Worm (Caenorhabditis elegans) whole organism, late embryonic: Measurements from ENCODE around the gene mes-4.

Experiments used
- ama-1 ChIP-seq: fragments of 150-350 bp; optimal IDR thresholded peaks from 2 replicates; lab custom pipeline; 2014
- ceh-31 ChIP-seq: sonication (generic microtip); optimal IDR thresholded peaks from 2 replicates; lab custom pipeline; 2016; ENCODE audit warnings: missing genetic modification characterization, missing compliant biosample characterization
- fkh-6 ChIP-seq: sonication (generic microtip); optimal IDR thresholded peaks from 2 replicates; lab custom pipeline; 2016; ENCODE audit warnings: missing genetic modification characterization, missing compliant biosample characterization
- hlh-30 ChIP-seq: sonication (generic microtip); optimal IDR thresholded peaks from 2 replicates; lab custom pipeline; 2017; ENCODE audit warnings: antibody characterized with exemption, missing genetic modification characterization, missing compliant biosample characterization; ENCODE audit not compliant: insufficient read depth
- mec-3 ChIP-seq: sonication (generic microtip); optimal IDR thresholded peaks from 2 replicates; lab custom pipeline; 2016; ENCODE audit warnings: borderline replicate concordance, missing genetic modification characterization, missing compliant biosample characterization
- nhr-11 ChIP-seq: fragments of 150-350 bp; optimal IDR thresholded peaks from 2 replicates; lab custom pipeline; 2014; ENCODE audit warnings: missing biosample characterization, missing genetic modification characterization
- pax-1 ChIP-seq: fragments of 150-350 bp; optimal IDR thresholded peaks from 2 replicates; lab custom pipeline; 2014; ENCODE audit warnings: missing biosample characterization, missing genetic modification characterization
- pha-4 ChIP-seq: fragments of 150-350 bp; optimal IDR thresholded peaks from 2 replicates; lab custom pipeline; 2018; ENCODE audit warnings: missing biosample characterization, missing genetic modification reagents, missing genetic modification characterization
- sox-4 ChIP-seq: sonication (generic microtip); optimal IDR thresholded peaks from 2 replicates; lab custom pipeline; 2017; ENCODE audit warnings: mild to moderate bottlenecking, missing genetic modification characterization, inconsistent platforms, missing compliant biosample characterization
- syd-9 ChIP-seq: sonication (generic microtip); optimal IDR thresholded peaks from 2 replicates; lab custom pipeline; 2016; ENCODE audit warnings: mild to moderate bottlenecking, missing genetic modification characterization, moderate library complexity, missing compliant biosample characterization

ce11 chrV:13485732-13486131 lies 48.4 kb upstream of the mes-4 start:
- no peak for TF ChIP-seq pax-1 (tag; lab: Kevin White, UChicago)
- no peak for TF ChIP-seq syd-9
- TF ChIP-seq sox-4 (tag; lab: Kevin White, UChicago): no peak
- TF ChIP-seq fkh-6: no peak
- TF ChIP-seq hlh-30 (tag; lab: Kevin White, UChicago): no peak
- TF ChIP-seq ceh-31 (tag; lab: Kevin White, UChicago): no peak
- no peak for TF ChIP-seq nhr-11 (tag; lab: Kevin White, UChicago)
- no peak for TF ChIP-seq pha-4 (tag; lab: Kevin White, UChicago)
- TF ChIP-seq ama-1: no peak
- TF ChIP-seq mec-3: no peak
